Worm (Caenorhabditis elegans) whole organism, L4 larva: ENCODE data around the gene ttr-15.
A peak's percentile ranks its signal among the peaks of the same experiment; 100 is the strongest.

ENCODE experiments used
- F49E8.2 ChIP-seq: sonication (generic microtip); optimal IDR thresholded peaks from 2 replicates; lab custom pipeline; 2016; ENCODE audit warnings: missing compliant biosample characterization, mild to moderate bottlenecking, missing genetic modification characterization, borderline replicate concordance
- T20F7.1 ChIP-seq: fragments of 200-800 bp; sonication (Bioruptor generic); optimal IDR thresholded peaks from 2 replicates; lab custom pipeline; 2018; ENCODE audit warnings: mild to moderate bottlenecking, missing genetic modification characterization, missing compliant biosample characterization
- T26A8.4 ChIP-seq: fragments of 200-800 bp; sonication (Bioruptor generic); IDR thresholded peaks from 2 replicates; pipeline ENCODE4 v1.3.6; 2022; ENCODE audit warnings: missing genetic modification characterization, missing compliant biosample characterization
- Y48G9A.11 ChIP-seq: fragments of 200-800 bp; sonication (Bioruptor generic); IDR thresholded peaks from 2 replicates; pipeline ENCODE4 v1.3.6; 2022; ENCODE audit warnings: missing genetic modification reagents, missing genetic modification characterization, missing compliant biosample characterization
- Y75B8A.6 ChIP-seq: fragments of 200-800 bp; sonication (Bioruptor generic); IDR thresholded peaks from 2 replicates; pipeline ENCODE4 v1.3.6; 2022; ENCODE audit warnings: missing genetic modification reagents, missing genetic modification characterization, missing compliant biosample characterization
- ZK337.2 ChIP-seq: fragments of 200-800 bp; sonication (Bioruptor generic); IDR thresholded peaks from 2 replicates; pipeline ENCODE4 v1.3.6; 2022; ENCODE audit warnings: missing genetic modification reagents, missing genetic modification characterization, missing compliant biosample characterization
- aha-1 ChIP-seq: fragments of 150-350 bp; peaks from one replicate; lab custom pipeline; 2014; ENCODE audit warnings: missing biosample characterization, missing genetic modification characterization
- ceh-32 ChIP-seq: sonication (generic microtip); optimal IDR thresholded peaks from 2 replicates; lab custom pipeline; 2016; ENCODE audit warnings: mild to moderate bottlenecking, missing genetic modification characterization, missing compliant biosample characterization; ENCODE audit not compliant: poor library complexity
- ceh-44 ChIP-seq: fragments of 200-800 bp; sonication (Bioruptor generic); IDR thresholded peaks from 2 replicates; pipeline ENCODE4 v1.3.6; 2022; ENCODE audit warnings: missing genetic modification reagents, missing genetic modification characterization, missing compliant biosample characterization
- daf-16 ChIP-seq, 3 experiments: sonication (generic microtip); optimal IDR thresholded peaks; 2 replicates each; lab custom pipeline; 2016 to 2017; ENCODE audit warnings: missing genetic modification characterization in 3 of 3, missing genetic modification reagents in 3 of 3, mild to moderate bottlenecking in 2 of 3, missing compliant biosample characterization in 2 of 3, missing biosample characterization in 1 of 3, moderate library complexity in 1 of 3
- dmd-6 ChIP-seq: fragments of 200-800 bp; sonication (Bioruptor generic); IDR thresholded peaks from 2 replicates; pipeline ENCODE4 v1.3.6; 2022; ENCODE audit warnings: missing genetic modification reagents, missing genetic modification characterization, missing compliant biosample characterization
- dpl-1 ChIP-seq: fragments of 150-350 bp; optimal IDR thresholded peaks from 2 replicates; lab custom pipeline; 2014; ENCODE audit warnings: missing biosample characterization, missing genetic modification reagents, missing genetic modification characterization
- dve-1 ChIP-seq: sonication (generic microtip); optimal IDR thresholded peaks from 2 replicates; lab custom pipeline; 2017; ENCODE audit warnings: antibody characterized with exemption, mild to moderate bottlenecking, missing genetic modification characterization, missing compliant biosample characterization; ENCODE audit not compliant: insufficient read depth
- egl-43 ChIP-seq: fragments of 200-800 bp; sonication (Bioruptor generic); IDR thresholded peaks from 2 replicates; pipeline ENCODE4 v1.3.6; 2022; ENCODE audit warnings: missing genetic modification reagents, missing genetic modification characterization, missing compliant biosample characterization
- fkh-10 ChIP-seq: fragments of 150-350 bp; optimal IDR thresholded peaks from 2 replicates; lab custom pipeline; 2014; ENCODE audit warnings: missing biosample characterization, missing genetic modification reagents, missing genetic modification characterization
- hif-1 ChIP-seq, 2 experiments: sonication (generic microtip); optimal IDR thresholded peaks; 2 replicates each; lab custom pipeline; 2016 to 2017; ENCODE audit warnings: missing compliant biosample characterization in 2 of 2, missing genetic modification characterization in 2 of 2, missing genetic modification reagents in 2 of 2, missing genotype in 2 of 2, mild to moderate bottlenecking in 1 of 2
- hlh-11 ChIP-seq: fragments of 200-800 bp; sonication (Bioruptor generic); optimal IDR thresholded peaks from 2 replicates; lab custom pipeline; 2018; ENCODE audit warnings: mild to moderate bottlenecking, missing genetic modification characterization, missing compliant biosample characterization
- hlh-30 ChIP-seq: sonication (generic microtip); optimal IDR thresholded peaks from 2 replicates; lab custom pipeline; 2017; ENCODE audit warnings: antibody characterized with exemption, mild to moderate bottlenecking, missing genetic modification characterization, missing compliant biosample characterization; ENCODE audit not compliant: insufficient read depth
- hmg-1.1 ChIP-seq: fragments of 200-800 bp; sonication (Bioruptor generic); IDR thresholded peaks from 2 replicates; pipeline ENCODE4 v1.3.6; 2022; ENCODE audit warnings: missing genetic modification reagents, missing genetic modification characterization, missing compliant biosample characterization
- jun-1 ChIP-seq: fragments of 150-350 bp; optimal IDR thresholded peaks from 2 replicates; lab custom pipeline; 2014; ENCODE audit warnings: missing biosample characterization, missing genetic modification reagents, missing genetic modification characterization
- lin-38 ChIP-seq: fragments of 200-800 bp; sonication (Bioruptor generic); IDR thresholded peaks from 2 replicates; pipeline ENCODE4 v1.3.6; 2022; ENCODE audit warnings: missing genetic modification reagents, missing genetic modification characterization, missing compliant biosample characterization
- lin-39 ChIP-seq: fragments of 150-350 bp; optimal IDR thresholded peaks from 2 replicates; lab custom pipeline; 2014; ENCODE audit warnings: missing biosample characterization, missing genetic modification reagents, missing genetic modification characterization
- lsy-2 ChIP-seq, 2 experiments: fragments of 150-350 bp in 1 of 2; sonication (generic microtip) in 1 of 2; optimal IDR thresholded peaks; 2 replicates each; lab custom pipeline; 2014 to 2017; ENCODE audit warnings: missing biosample characterization in 2 of 2, missing genetic modification characterization in 2 of 2
- mep-1 ChIP-seq: fragments of 150-350 bp; sonication (generic microtip); optimal IDR thresholded peaks from 3 replicates; lab custom pipeline; 2014; ENCODE audit warnings: missing biosample characterization, missing genetic modification characterization
- mes-2 ChIP-seq: sonication (generic microtip); optimal IDR thresholded peaks from 2 replicates; lab custom pipeline; 2016; ENCODE audit warnings: missing genotype, mild to moderate bottlenecking, missing genetic modification characterization, missing compliant biosample characterization; ENCODE audit not compliant: poor library complexity, severe bottlenecking
- nhr-11 ChIP-seq: fragments of 150-350 bp; optimal IDR thresholded peaks from 2 replicates; lab custom pipeline; 2014; ENCODE audit warnings: missing biosample characterization, missing genetic modification characterization
- nhr-111 ChIP-seq: fragments of 200-800 bp; sonication (Bioruptor generic); optimal IDR thresholded peaks from 2 replicates; lab custom pipeline; 2018; ENCODE audit warnings: mild to moderate bottlenecking, missing genetic modification characterization, missing compliant biosample characterization
- nhr-25 ChIP-seq: sonication (generic microtip); optimal IDR thresholded peaks from 2 replicates; lab custom pipeline; 2017; ENCODE audit warnings: missing genetic modification characterization, mild to moderate bottlenecking, missing compliant biosample characterization, antibody characterized with exemption, moderate library complexity, borderline replicate concordance; ENCODE audit not compliant: insufficient read depth
- nhr-28 ChIP-seq: fragments of 150-350 bp; optimal IDR thresholded peaks from 2 replicates; lab custom pipeline; 2014; ENCODE audit warnings: missing biosample characterization, missing genetic modification characterization
- nhr-42 ChIP-seq: fragments of 200-800 bp; sonication (Bioruptor generic); IDR thresholded peaks from 2 replicates; pipeline ENCODE4 v1.3.6; 2022; ENCODE audit warnings: missing genetic modification characterization, missing compliant biosample characterization
- nhr-6 ChIP-seq: fragments of 150-350 bp; optimal IDR thresholded peaks from 2 replicates; lab custom pipeline; 2014; ENCODE audit warnings: missing biosample characterization, missing genetic modification characterization
- nhr-77 ChIP-seq: fragments of 150-350 bp; optimal IDR thresholded peaks from 2 replicates; lab custom pipeline; 2014; ENCODE audit warnings: missing biosample characterization, missing genetic modification characterization
- pha-4 ChIP-seq, 2 experiments: fragments of 150-350 bp in 1 of 2; fragments of 200-800 bp in 1 of 2; sonication (Bioruptor generic) in 1 of 2; IDR thresholded peaks in 1 of 2; optimal IDR thresholded peaks in 1 of 2; 2 replicates each; pipeline versions ENCODE4 v1.3.6 to Lab custom; 2014 to 2022; ENCODE audit warnings: missing genetic modification characterization in 2 of 2, missing genetic modification reagents in 2 of 2, missing biosample characterization in 1 of 2, missing compliant biosample characterization in 1 of 2
- pqm-1 ChIP-seq: sonication (generic microtip); optimal IDR thresholded peaks from 2 replicates; lab custom pipeline; 2017; ENCODE audit warnings: missing biosample characterization, missing genetic modification characterization
- saeg-2 ChIP-seq: fragments of 200-800 bp; sonication (Bioruptor generic); IDR thresholded peaks from 2 replicates; pipeline ENCODE4 v1.3.6; 2022; ENCODE audit warnings: missing genetic modification reagents, missing genetic modification characterization, missing compliant biosample characterization
- sdz-12 ChIP-seq: fragments of 200-800 bp; sonication (Bioruptor generic); optimal IDR thresholded peaks from 2 replicates; lab custom pipeline; 2018; ENCODE audit warnings: mild to moderate bottlenecking, missing genetic modification characterization, missing compliant biosample characterization
- set-16 ChIP-seq: fragments of 200-800 bp; sonication (Bioruptor generic); IDR thresholded peaks from 2 replicates; pipeline ENCODE4 v1.3.6; 2022; ENCODE audit warnings: missing genetic modification reagents, missing genetic modification characterization, missing compliant biosample characterization
- unc-62 ChIP-seq, 3 experiments: fragments of 150-350 bp in 1 of 3; sonication (generic microtip); optimal IDR thresholded peaks in 2 of 3; peaks in 1 of 3; 1 replicate in 1 of 3; 2 replicates in 2 of 3; lab custom pipeline; 2014 to 2017; ENCODE audit warnings: missing biosample characterization in 3 of 3, missing genetic modification characterization in 3 of 3, missing genetic modification reagents in 3 of 3, missing genotype in 1 of 3
- zip-11 ChIP-seq: fragments of 200-800 bp; sonication (Bioruptor generic); IDR thresholded peaks from 2 replicates; pipeline ENCODE4 v1.3.6; 2022; ENCODE audit warnings: missing genetic modification characterization, missing compliant biosample characterization

Gene ttr-15

ce11 chrIII:10355382-10355781, 17.7 kb downstream of the ttr-15 start, which contains the start of gene spp-1 (continued):
- peak; percentile 86 for TF ChIP-seq pqm-1 (tag; lab: Kevin White, UChicago)
- no peak for TF ChIP-seq nhr-42 (GFP tag; lab: Robert Waterston, UW)

- TF ChIP-seq mes-2 (tag; lab: Kevin White, UChicago): peak; percentile 84
- peak; percentile 51 for TF ChIP-seq nhr-25 (tag; lab: Kevin White, UChicago)
- no peak for TF ChIP-seq ceh-32 (tag; lab: Kevin White, UChicago)
- peak; percentile 60 for TF ChIP-seq dve-1 (tag; lab: Kevin White, UChicago)
- TF ChIP-seq lsy-2 (tag; optimal IDR thresholded peaks at IDR 0.05; lab: Kevin White, UChicago): peak; percentile 80 to 99
- TF ChIP-seq Y75B8A.6 (GFP tag; lab: Robert Waterston, UW): no peak
- no peak for TF ChIP-seq nhr-111 (GFP tag; lab: Kevin White, UChicago)
- TF ChIP-seq lin-39 (tag; lab: Kevin White, UChicago): no peak
- TF ChIP-seq hlh-11: peak; percentile 50
- TF ChIP-seq unc-62 (GFP tag; optimal IDR thresholded peaks at IDR 0.05 in 1 of 2; lab: Kevin White, UChicago): no peak
- TF ChIP-seq unc-62 (tag; optimal IDR thresholded peaks at IDR 0.05; lab: Kevin White, UChicago): no peak
- TF ChIP-seq daf-16 (GFP tag; optimal IDR thresholded peaks at IDR 0.05; lab: Kevin White, UChicago): no peak
- peak; percentile 47 for TF ChIP-seq daf-16 (tag; optimal IDR thresholded peaks at IDR 0.05; lab: Kevin White, UChicago)
- TF ChIP-seq hif-1 (tag; optimal IDR thresholded peaks at IDR 0.05; lab: Kevin White, UChicago): peak in 1 of 2 experiments; percentile 34
- TF ChIP-seq pha-4 (GFP tag; IDR thresholded peaks at IDR 0.05; lab: Robert Waterston, UW): no peak
- TF ChIP-seq pha-4 (tag; optimal IDR thresholded peaks at IDR 0.05; lab: Kevin White, UChicago): no peak
- TF ChIP-seq aha-1 (tag; lab: Kevin White, UChicago): peak; percentile 52
- peak; percentile 49 for TF ChIP-seq dmd-6 (GFP tag; lab: Robert Waterston, UW)
- peak; percentile 64 for TF ChIP-seq hlh-30 (tag; lab: Kevin White, UChicago)
- TF ChIP-seq T20F7.1: no peak
- no peak for TF ChIP-seq jun-1
- no peak for TF ChIP-seq ceh-44 (GFP tag; lab: Robert Waterston, UW)
- TF ChIP-seq set-16: no peak
- TF ChIP-seq Y48G9A.11 (GFP tag; lab: Robert Waterston, UW): no peak
- no peak for TF ChIP-seq saeg-2
- peak; percentile 98 for TF ChIP-seq dpl-1 (GFP tag; lab: Kevin White, UChicago)
- peak; percentile 60 for TF ChIP-seq mep-1 (tag; lab: Kevin White, UChicago)
- TF ChIP-seq ZK337.2 (GFP tag; lab: Robert Waterston, UW): no peak
- peak; percentile 40 for TF ChIP-seq nhr-77 (tag; lab: Kevin White, UChicago)
- peak; percentile 35; the same call in 1 of the 2 replicates for TF ChIP-seq hmg-1.1 (GFP tag; lab: Robert Waterston, UW)
- TF ChIP-seq sdz-12 (GFP tag; lab: Kevin White, UChicago): no peak
- TF ChIP-seq nhr-28: peak; percentile 74
- TF ChIP-seq zip-11 (GFP tag; lab: Robert Waterston, UW): no peak
- TF ChIP-seq lin-38 (GFP tag; lab: Robert Waterston, UW): peak; percentile 67
- TF ChIP-seq nhr-11: peak; percentile 30
- TF ChIP-seq egl-43 (GFP tag; lab: Robert Waterston, UW): no peak
- no peak for TF ChIP-seq T26A8.4 (GFP tag; lab: Robert Waterston, UW)
- no peak for TF ChIP-seq F49E8.2 (tag; lab: Kevin White, UChicago)
- peak; percentile 59 for TF ChIP-seq nhr-6 (tag; lab: Kevin White, UChicago)
- TF ChIP-seq fkh-10 (GFP tag; lab: Kevin White, UChicago): no peak
Observed at ce11 chrIII:10357598-10358186, 20.0 kb downstream of the ttr-15 start, which contains the start of gene umps-1. TSS of gene umps-1 (minus strand) at chrIII:10357648.
